Worm (Caenorhabditis elegans) whole organism, late embryonic: ENCODE data around the gene Y49A3A.3.

Experiments
- F13H6.1 ChIP-seq: sonication (generic microtip); optimal IDR thresholded peaks from 2 replicates; lab custom pipeline; 2016; ENCODE audit warnings: missing genetic modification characterization, missing compliant biosample characterization
- K02D7.2 ChIP-seq: sonication (generic microtip); optimal IDR thresholded peaks from 2 replicates; lab custom pipeline; 2017; ENCODE audit warnings: mild to moderate bottlenecking, missing genetic modification characterization, missing compliant biosample characterization
- ama-1 ChIP-seq: fragments of 150-350 bp; optimal IDR thresholded peaks from 2 replicates; lab custom pipeline; 2014
- ceh-48 ChIP-seq: sonication (generic microtip); optimal IDR thresholded peaks from 2 replicates; lab custom pipeline; 2016; ENCODE audit warnings: missing genetic modification characterization, inconsistent platforms, missing compliant biosample characterization
- dmd-4 ChIP-seq: sonication (generic microtip); optimal IDR thresholded peaks from 2 replicates; lab custom pipeline; 2016; ENCODE audit warnings: borderline replicate concordance, missing genetic modification characterization, missing compliant biosample characterization
- fkh-10 ChIP-seq: fragments of 150-350 bp; optimal IDR thresholded peaks from 2 replicates; lab custom pipeline; 2014; ENCODE audit warnings: missing biosample characterization, missing genetic modification reagents, missing genetic modification characterization
- hlh-30 ChIP-seq: sonication (generic microtip); optimal IDR thresholded peaks from 2 replicates; lab custom pipeline; 2017; ENCODE audit warnings: antibody characterized with exemption, missing genetic modification characterization, missing compliant biosample characterization; ENCODE audit not compliant: insufficient read depth
- npax-4 ChIP-seq: sonication (generic microtip); optimal IDR thresholded peaks from 2 replicates; lab custom pipeline; 2016; ENCODE audit warnings: missing genetic modification characterization, missing compliant biosample characterization
- odd-2 ChIP-seq: sonication (generic microtip); optimal IDR thresholded peaks from 2 replicates; lab custom pipeline; 2017; ENCODE audit warnings: antibody characterized with exemption, mild to moderate bottlenecking, missing genetic modification characterization, missing compliant biosample characterization
- pha-2 ChIP-seq: sonication (generic microtip); optimal IDR thresholded peaks from 2 replicates; lab custom pipeline; 2017; ENCODE audit warnings: mild to moderate bottlenecking, missing genetic modification characterization, missing compliant biosample characterization
- pha-4 ChIP-seq: fragments of 150-350 bp; optimal IDR thresholded peaks from 2 replicates; lab custom pipeline; 2018; ENCODE audit warnings: missing biosample characterization, missing genetic modification reagents, missing genetic modification characterization
- pqm-1 ChIP-seq: sonication (generic microtip); optimal IDR thresholded peaks from 2 replicates; lab custom pipeline; 2016; ENCODE audit warnings: missing genetic modification characterization, missing compliant biosample characterization
- pros-1 ChIP-seq: fragments of 150-350 bp; optimal IDR thresholded peaks from 2 replicates; lab custom pipeline; 2014; ENCODE audit warnings: missing biosample characterization, missing genetic modification reagents, missing genetic modification characterization
- tbx-2 ChIP-seq: sonication (generic microtip); optimal IDR thresholded peaks from 2 replicates; lab custom pipeline; 2016; ENCODE audit warnings: missing genetic modification characterization, missing compliant biosample characterization

DNA sequence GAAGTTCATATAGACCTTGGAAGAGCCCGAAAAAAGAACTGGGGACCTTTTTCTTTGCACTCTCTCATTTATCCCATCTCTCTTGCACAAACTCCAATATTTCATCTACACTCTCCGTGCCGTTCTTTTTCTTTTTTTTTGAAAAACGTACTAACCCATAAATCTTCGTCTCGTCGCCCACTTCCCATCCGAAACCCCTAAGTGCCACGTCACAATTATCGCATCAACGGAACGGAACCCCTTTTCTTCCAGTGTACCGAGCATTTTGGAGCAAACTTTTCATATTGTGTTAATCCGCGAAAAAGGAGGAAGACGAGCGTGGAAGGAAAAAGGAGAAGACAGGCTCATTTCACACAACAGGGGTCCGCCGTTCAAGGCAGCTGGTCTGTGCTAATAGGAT lies 15.2 kb downstream of the Y49A3A.3 start:
- TF ChIP-seq pqm-1 (tag; lab: Kevin White, UChicago) (no peak), pha-2 (tag; lab: Kevin White, UChicago) (no peak), dmd-4 (tag; lab: Kevin White, UChicago) (no peak), hlh-30 (no peak), F13H6.1 (tag; lab: Kevin White, UChicago) (no peak), npax-4 (tag; lab: Kevin White, UChicago) (no peak), fkh-10 (GFP tag; lab: Kevin White, UChicago) (no peak), ceh-48 (no peak), pros-1 (no peak), tbx-2 (tag; lab: Kevin White, UChicago) (no peak), odd-2 (tag; lab: Kevin White, UChicago) (no peak), pha-4 (tag; lab: Kevin White, UChicago) (no peak), ama-1 (lab: Kevin White, UChicago) (no peak), K02D7.2 (tag; lab: Kevin White, UChicago) (no peak)
